Worm (Caenorhabditis elegans) whole organism, L4 larva: ENCODE data around the gene C45H4.13.

Experiments
- F37D6.2 ChIP-seq: sonication (generic microtip); optimal IDR thresholded peaks from 2 replicates; lab custom pipeline; 2016; ENCODE audit warnings: mild to moderate bottlenecking, missing genetic modification characterization, missing compliant biosample characterization
- F44E2.7 ChIP-seq: fragments of 200-800 bp; sonication (Bioruptor generic); IDR thresholded peaks from 2 replicates; pipeline ENCODE4 v2.1.2; 2022; ENCODE audit warnings: missing genetic modification characterization, missing compliant biosample characterization
- T26A8.4 ChIP-seq: fragments of 200-800 bp; sonication (Bioruptor generic); IDR thresholded peaks from 2 replicates; pipeline ENCODE4 v1.3.6; 2022; ENCODE audit warnings: missing genetic modification characterization, missing compliant biosample characterization
- Y48G9A.11 ChIP-seq: fragments of 200-800 bp; sonication (Bioruptor generic); IDR thresholded peaks from 2 replicates; pipeline ENCODE4 v1.3.6; 2022; ENCODE audit warnings: missing genetic modification reagents, missing genetic modification characterization, missing compliant biosample characterization
- ZK337.2 ChIP-seq: fragments of 200-800 bp; sonication (Bioruptor generic); IDR thresholded peaks from 2 replicates; pipeline ENCODE4 v1.3.6; 2022; ENCODE audit warnings: missing genetic modification reagents, missing genetic modification characterization, missing compliant biosample characterization
- ZK546.5 ChIP-seq, 2 experiments: sonication (generic microtip); optimal IDR thresholded peaks; 2 replicates each; lab custom pipeline; 2017; ENCODE audit warnings: missing biosample characterization in 2 of 2, missing genetic modification characterization in 2 of 2
- aha-1 ChIP-seq: fragments of 150-350 bp; peaks from one replicate; lab custom pipeline; 2014; ENCODE audit warnings: missing biosample characterization, missing genetic modification characterization
- arid-1 ChIP-seq: fragments of 200-800 bp; sonication (Bioruptor generic); conservative IDR thresholded peaks from 2 replicates; pipeline ENCODE4 v1.3.6; 2022; ENCODE audit warnings: missing genetic modification reagents, missing genetic modification characterization, missing compliant biosample characterization
- attf-4 ChIP-seq: sonication (generic microtip); optimal IDR thresholded peaks from 3 replicates; lab custom pipeline; 2017; ENCODE audit warnings: missing biosample characterization, missing genetic modification characterization
- ceh-20 ChIP-seq: fragments of 200-800 bp; sonication (Bioruptor generic); IDR thresholded peaks from 2 replicates; pipeline ENCODE4 v1.3.6; 2022; ENCODE audit warnings: missing genetic modification reagents, missing genetic modification characterization, missing compliant biosample characterization
- ceh-32 ChIP-seq: sonication (generic microtip); optimal IDR thresholded peaks from 2 replicates; lab custom pipeline; 2016; ENCODE audit warnings: mild to moderate bottlenecking, missing genetic modification characterization, missing compliant biosample characterization; ENCODE audit not compliant: poor library complexity
- ces-1 ChIP-seq: fragments of 150-350 bp; sonication (generic microtip); optimal IDR thresholded peaks from 4 replicates; lab custom pipeline; 2014; ENCODE audit warnings: missing biosample characterization, missing genetic modification reagents, missing genetic modification characterization
- ctbp-1 ChIP-seq: fragments of 200-800 bp; sonication (Bioruptor generic); IDR thresholded peaks from 2 replicates; pipeline ENCODE4 v1.3.6; 2022; ENCODE audit warnings: missing genetic modification reagents, missing genetic modification characterization, missing compliant biosample characterization
- daf-12 ChIP-seq: fragments of 150-350 bp; optimal IDR thresholded peaks from 2 replicates; lab custom pipeline; 2014; ENCODE audit warnings: missing biosample characterization, missing genetic modification reagents, missing genetic modification characterization
- daf-16 ChIP-seq, 3 experiments: sonication (generic microtip); optimal IDR thresholded peaks; 2 replicates each; lab custom pipeline; 2016 to 2017; ENCODE audit warnings: missing genetic modification characterization in 3 of 3, missing genetic modification reagents in 3 of 3, mild to moderate bottlenecking in 2 of 3, missing compliant biosample characterization in 2 of 3, missing biosample characterization in 1 of 3, moderate library complexity in 1 of 3
- daf-8 ChIP-seq: fragments of 200-800 bp; sonication (Bioruptor generic); IDR thresholded peaks from 2 replicates; pipeline ENCODE4 v1.3.6; 2022; ENCODE audit warnings: missing genetic modification characterization, missing compliant biosample characterization
- dmd-6 ChIP-seq: fragments of 200-800 bp; sonication (Bioruptor generic); IDR thresholded peaks from 2 replicates; pipeline ENCODE4 v1.3.6; 2022; ENCODE audit warnings: missing genetic modification reagents, missing genetic modification characterization, missing compliant biosample characterization
- dpl-1 ChIP-seq: fragments of 150-350 bp; optimal IDR thresholded peaks from 2 replicates; lab custom pipeline; 2014; ENCODE audit warnings: missing biosample characterization, missing genetic modification reagents, missing genetic modification characterization
- dve-1 ChIP-seq: sonication (generic microtip); optimal IDR thresholded peaks from 2 replicates; lab custom pipeline; 2017; ENCODE audit warnings: antibody characterized with exemption, mild to moderate bottlenecking, missing genetic modification characterization, missing compliant biosample characterization; ENCODE audit not compliant: insufficient read depth
- egl-43 ChIP-seq: fragments of 200-800 bp; sonication (Bioruptor generic); IDR thresholded peaks from 2 replicates; pipeline ENCODE4 v1.3.6; 2022; ENCODE audit warnings: missing genetic modification reagents, missing genetic modification characterization, missing compliant biosample characterization
- fkh-10 ChIP-seq: fragments of 150-350 bp; optimal IDR thresholded peaks from 2 replicates; lab custom pipeline; 2014; ENCODE audit warnings: missing biosample characterization, missing genetic modification reagents, missing genetic modification characterization
- hif-1 ChIP-seq, 2 experiments: sonication (generic microtip); optimal IDR thresholded peaks; 2 replicates each; lab custom pipeline; 2016 to 2017; ENCODE audit warnings: missing compliant biosample characterization in 2 of 2, missing genetic modification characterization in 2 of 2, missing genetic modification reagents in 2 of 2, missing genotype in 2 of 2, mild to moderate bottlenecking in 1 of 2
- hlh-11 ChIP-seq: fragments of 200-800 bp; sonication (Bioruptor generic); optimal IDR thresholded peaks from 2 replicates; lab custom pipeline; 2018; ENCODE audit warnings: mild to moderate bottlenecking, missing genetic modification characterization, missing compliant biosample characterization
- hlh-30 ChIP-seq: sonication (generic microtip); optimal IDR thresholded peaks from 2 replicates; lab custom pipeline; 2017; ENCODE audit warnings: antibody characterized with exemption, mild to moderate bottlenecking, missing genetic modification characterization, missing compliant biosample characterization; ENCODE audit not compliant: insufficient read depth
- hmg-1.1 ChIP-seq: fragments of 200-800 bp; sonication (Bioruptor generic); IDR thresholded peaks from 2 replicates; pipeline ENCODE4 v1.3.6; 2022; ENCODE audit warnings: missing genetic modification reagents, missing genetic modification characterization, missing compliant biosample characterization
- jun-1 ChIP-seq: fragments of 150-350 bp; optimal IDR thresholded peaks from 2 replicates; lab custom pipeline; 2014; ENCODE audit warnings: missing biosample characterization, missing genetic modification reagents, missing genetic modification characterization
- lin-13 ChIP-seq: fragments of 150-350 bp; optimal IDR thresholded peaks from 2 replicates; lab custom pipeline; 2014; ENCODE audit warnings: missing biosample characterization, missing genetic modification reagents, missing genetic modification characterization
- lin-38 ChIP-seq: fragments of 200-800 bp; sonication (Bioruptor generic); IDR thresholded peaks from 2 replicates; pipeline ENCODE4 v1.3.6; 2022; ENCODE audit warnings: missing genetic modification reagents, missing genetic modification characterization, missing compliant biosample characterization
- lir-3 ChIP-seq: sonication (generic microtip); optimal IDR thresholded peaks from 2 replicates; lab custom pipeline; 2016; ENCODE audit warnings: mild to moderate bottlenecking, missing genetic modification characterization, missing compliant biosample characterization
- lsy-2 ChIP-seq, 2 experiments: fragments of 150-350 bp in 1 of 2; sonication (generic microtip) in 1 of 2; optimal IDR thresholded peaks; 2 replicates each; lab custom pipeline; 2014 to 2017; ENCODE audit warnings: missing biosample characterization in 2 of 2, missing genetic modification characterization in 2 of 2
- madf-5 ChIP-seq, 2 experiments: fragments of 200-800 bp; sonication (Bioruptor generic); IDR thresholded peaks; 2 replicates each; pipeline ENCODE4 v1.3.6; 2022; ENCODE audit warnings: missing compliant biosample characterization in 2 of 2, missing genetic modification characterization in 2 of 2
- madf-9 ChIP-seq: fragments of 200-800 bp; sonication (Bioruptor generic); conservative IDR thresholded peaks from 2 replicates; pipeline ENCODE4 v1.3.6; 2022; ENCODE audit warnings: missing genetic modification reagents, missing genetic modification characterization, missing compliant biosample characterization
- mep-1 ChIP-seq: fragments of 150-350 bp; sonication (generic microtip); optimal IDR thresholded peaks from 3 replicates; lab custom pipeline; 2014; ENCODE audit warnings: missing biosample characterization, missing genetic modification characterization
- mes-2 ChIP-seq: sonication (generic microtip); optimal IDR thresholded peaks from 2 replicates; lab custom pipeline; 2016; ENCODE audit warnings: missing genotype, mild to moderate bottlenecking, missing genetic modification characterization, missing compliant biosample characterization; ENCODE audit not compliant: poor library complexity, severe bottlenecking
- mxl-2 ChIP-seq: fragments of 200-800 bp; sonication (Bioruptor generic); conservative IDR thresholded peaks from 2 replicates; pipeline ENCODE4 v1.3.6; 2022; ENCODE audit warnings: missing genetic modification reagents, missing genetic modification characterization, missing compliant biosample characterization
- mxl-3 ChIP-seq: fragments of 200-800 bp; sonication (Bioruptor generic); optimal IDR thresholded peaks from 2 replicates; lab custom pipeline; 2018; ENCODE audit warnings: mild to moderate bottlenecking, missing genetic modification characterization, missing compliant biosample characterization
- nhr-11 ChIP-seq: fragments of 150-350 bp; optimal IDR thresholded peaks from 2 replicates; lab custom pipeline; 2014; ENCODE audit warnings: missing biosample characterization, missing genetic modification characterization
- nhr-237 ChIP-seq: sonication (generic microtip); optimal IDR thresholded peaks from 2 replicates; lab custom pipeline; 2017; ENCODE audit warnings: missing biosample characterization, missing genetic modification characterization
- nhr-28 ChIP-seq: fragments of 150-350 bp; optimal IDR thresholded peaks from 2 replicates; lab custom pipeline; 2014; ENCODE audit warnings: missing biosample characterization, missing genetic modification characterization
- nhr-41 ChIP-seq: fragments of 200-800 bp; sonication (Bioruptor generic); IDR thresholded peaks from 2 replicates; pipeline ENCODE4 v1.3.6; 2022; ENCODE audit warnings: missing genetic modification reagents, missing genetic modification characterization, missing compliant biosample characterization
- nhr-48 ChIP-seq: sonication (generic microtip); optimal IDR thresholded peaks from 2 replicates; lab custom pipeline; 2016; ENCODE audit warnings: mild to moderate bottlenecking, missing genetic modification characterization, missing compliant biosample characterization
- nhr-76 ChIP-seq: fragments of 150-350 bp; optimal IDR thresholded peaks from 2 replicates; lab custom pipeline; 2014; ENCODE audit warnings: missing biosample characterization, missing genetic modification characterization
- rbr-2 ChIP-seq: sonication (generic microtip); optimal IDR thresholded peaks from 2 replicates; lab custom pipeline; 2016; ENCODE audit warnings: missing genotype, missing genetic modification characterization, missing compliant biosample characterization
- set-16 ChIP-seq: fragments of 200-800 bp; sonication (Bioruptor generic); IDR thresholded peaks from 2 replicates; pipeline ENCODE4 v1.3.6; 2022; ENCODE audit warnings: missing genetic modification reagents, missing genetic modification characterization, missing compliant biosample characterization
- skn-1 ChIP-seq: fragments of 150-350 bp; optimal IDR thresholded peaks from 2 replicates; lab custom pipeline; 2014; ENCODE audit warnings: missing biosample characterization, missing genetic modification characterization
- spr-1 ChIP-seq: sonication (generic microtip); optimal IDR thresholded peaks from 2 replicates; lab custom pipeline; 2016; ENCODE audit warnings: mild to moderate bottlenecking, missing genetic modification characterization, missing compliant biosample characterization
- tra-1 ChIP-seq: fragments of 200-800 bp; sonication (Bioruptor generic); IDR thresholded peaks from 2 replicates; pipeline ENCODE4 v1.3.6; 2022; ENCODE audit warnings: missing genetic modification reagents, missing genetic modification characterization, missing compliant biosample characterization
- unc-130 ChIP-seq: sonication (generic microtip); optimal IDR thresholded peaks from 2 replicates; lab custom pipeline; 2016; ENCODE audit warnings: missing genetic modification reagents, missing genetic modification characterization, missing compliant biosample characterization
- unc-62 ChIP-seq, 3 experiments: fragments of 150-350 bp in 1 of 3; sonication (generic microtip); optimal IDR thresholded peaks in 2 of 3; peaks in 1 of 3; 1 replicate in 1 of 3; 2 replicates in 2 of 3; lab custom pipeline; 2014 to 2017; ENCODE audit warnings: missing biosample characterization in 3 of 3, missing genetic modification characterization in 3 of 3, missing genetic modification reagents in 3 of 3, missing genotype in 1 of 3
- zip-11 ChIP-seq: fragments of 200-800 bp; sonication (Bioruptor generic); IDR thresholded peaks from 2 replicates; pipeline ENCODE4 v1.3.6; 2022; ENCODE audit warnings: missing genetic modification characterization, missing compliant biosample characterization

The C45H4.13 gene

ce11 chrV:2133512-2133911, 17.3 kb downstream of the C45H4.13 start:
- peak; percentile 49 for TF ChIP-seq nhr-11 (tag; lab: Kevin White, UChicago)
- peak; percentile 31; the same call in 1 of the 2 replicates for TF ChIP-seq ceh-20
- TF ChIP-seq fkh-10, result peak; percentile 74
- TF ChIP-seq daf-16 (GFP tag; optimal IDR thresholded peaks at IDR 0.05; lab: Kevin White, UChicago), result peak in 1 of 2 experiments; percentile 6
- TF ChIP-seq daf-16 (tag; optimal IDR thresholded peaks at IDR 0.05; lab: Kevin White, UChicago), result peak; percentile 24
- TF ChIP-seq rbr-2 (tag; lab: Kevin White, UChicago), result peak; percentile 81
- TF ChIP-seq Y48G9A.11 (GFP tag; lab: Robert Waterston, UW), result no peak
- peak; percentile 74; the same call in 1 of the 2 replicates for TF ChIP-seq ctbp-1 (GFP tag; lab: Robert Waterston, UW)
- TF ChIP-seq nhr-41 (GFP tag; lab: Robert Waterston, UW), result no peak
- no peak for TF ChIP-seq ZK337.2 (GFP tag; lab: Robert Waterston, UW)
- no peak for TF ChIP-seq attf-4 (tag; lab: Kevin White, UChicago)
- no peak for TF ChIP-seq spr-1 (tag; lab: Kevin White, UChicago)
- no peak for TF ChIP-seq lir-3 (tag; lab: Kevin White, UChicago)
- TF ChIP-seq aha-1, result peak; percentile 95
- TF ChIP-seq hmg-1.1, result peak; percentile 68
- no peak for TF ChIP-seq nhr-237
- TF ChIP-seq nhr-28 (tag; lab: Kevin White, UChicago), result peak; percentile 1
- TF ChIP-seq T26A8.4 (GFP tag; lab: Robert Waterston, UW), result no peak
- TF ChIP-seq nhr-76 (tag; lab: Kevin White, UChicago), result no peak
- TF ChIP-seq dpl-1 (GFP tag; lab: Kevin White, UChicago), result peak; percentile 28
- peak; percentile 11 for TF ChIP-seq mxl-3 (GFP tag; lab: Kevin White, UChicago)
- no peak for TF ChIP-seq F44E2.7 (GFP tag; lab: Robert Waterston, UW)
- peak; percentile 64 for TF ChIP-seq set-16 (GFP tag; lab: Robert Waterston, UW)
- TF ChIP-seq hlh-11, result peak; percentile 83
- TF ChIP-seq lsy-2 (tag; optimal IDR thresholded peaks at IDR 0.05; lab: Kevin White, UChicago), result peak in 1 of 2 experiments; percentile 74
- TF ChIP-seq dve-1 (tag; lab: Kevin White, UChicago), result peak; percentile 23
- TF ChIP-seq daf-12 (tag; lab: Kevin White, UChicago), result no peak
- no peak for TF ChIP-seq unc-130 (GFP tag; lab: Kevin White, UChicago)
- TF ChIP-seq tra-1 (GFP tag; lab: Robert Waterston, UW), result 0 out of 2 replicates have a peak, but pooled peaks have one; percentile 32
- TF ChIP-seq lin-38 (GFP tag; lab: Robert Waterston, UW), result peak; percentile 33
- peak; percentile 8 for TF ChIP-seq nhr-48 (tag; lab: Kevin White, UChicago)
- TF ChIP-seq dmd-6 (GFP tag; lab: Robert Waterston, UW), result peak; percentile 73
- TF ChIP-seq hlh-30 (tag; lab: Kevin White, UChicago), result peak; percentile 96
- peak; percentile 63 for TF ChIP-seq F37D6.2
- no peak for TF ChIP-seq lin-13 (GFP tag; lab: Kevin White, UChicago)
- TF ChIP-seq ZK546.5 (tag; optimal IDR thresholded peaks at IDR 0.05; lab: Kevin White, UChicago), result no peak
- no peak for TF ChIP-seq skn-1
- TF ChIP-seq zip-11, result no peak
- TF ChIP-seq mxl-2 (GFP tag; lab: Robert Waterston, UW), result peak; percentile 97
- TF ChIP-seq mes-2 (tag; lab: Kevin White, UChicago), result peak; percentile 52
- TF ChIP-seq hif-1 (tag; optimal IDR thresholded peaks at IDR 0.05; lab: Kevin White, UChicago), result peak in 1 of 2 experiments; percentile 76
- TF ChIP-seq unc-62 (GFP tag; optimal IDR thresholded peaks at IDR 0.05 in 1 of 2; lab: Kevin White, UChicago), result no peak
- TF ChIP-seq unc-62 (tag; optimal IDR thresholded peaks at IDR 0.05; lab: Kevin White, UChicago), result no peak
- 0 out of 2 replicates have a peak, but pooled peaks have one; percentile 37 for TF ChIP-seq arid-1 (GFP tag; lab: Robert Waterston, UW)
- no peak for TF ChIP-seq madf-5 (GFP tag; IDR thresholded peaks at IDR 0.05; lab: Robert Waterston, UW)
- no peak for TF ChIP-seq ceh-32 (tag; lab: Kevin White, UChicago)
- TF ChIP-seq ces-1, result peak; percentile 2
- TF ChIP-seq daf-8 (GFP tag; lab: Robert Waterston, UW), result no peak
- TF ChIP-seq egl-43, result 0 out of 2 replicates have a peak, but pooled peaks have one; percentile 49
- no peak for TF ChIP-seq jun-1 (tag; lab: Kevin White, UChicago)
- no peak for TF ChIP-seq madf-9
- TF ChIP-seq mep-1 (tag; lab: Kevin White, UChicago), result peak; percentile 74
